Fruit fly (Drosophila melanogaster): Measurements from ENCODE around the gene Sfp96F.

The Sfp96F gene

dm6 chr3R:25811611-25812010 lies 18.4 kb downstream of the Sfp96F start, which contains the start of the genes Acam and CG17770:
Gene Acam, plus strand, starts transcription at chr3R:25811911.
Gene CG17770, plus strand, starts transcription at chr3R:25811911.
- TF ChIP-seq EcR (GFP tag; optimal IDR thresholded peaks at IDR 0.05) (no peak), Dll (optimal IDR thresholded peaks at IDR 0.05) (no peak), pan (optimal IDR thresholded peaks at IDR 0.05) (no peak)

dm6 chr3R:25810796-25811195 lies 19.2 kb downstream of the Sfp96F start, which contains the start of gene CG5024:
Gene CG5024, plus strand, starts transcription at chr3R:25811096.
- TF ChIP-seq Dll (optimal IDR thresholded peaks at IDR 0.05) (no peak), psq (optimal IDR thresholded peaks at IDR 0.05) (no peak), usp (GFP tag; optimal IDR thresholded peaks at IDR 0.05) (no peak), pan (optimal IDR thresholded peaks at IDR 0.05) (no peak), EcR (GFP tag; optimal IDR thresholded peaks at IDR 0.05) (no peak), CG8478 (optimal IDR thresholded peaks at IDR 0.05) (no peak)

dm6 chr3R:25806145-25806544 lies 23.9 kb downstream of the Sfp96F start, which contains the start of gene BG642167:
Gene BG642167, plus strand, starts transcription at chr3R:25806445.
- TF ChIP-seq Dll (optimal IDR thresholded peaks at IDR 0.05) (no peak), pan (optimal IDR thresholded peaks at IDR 0.05) (no peak), psq (optimal IDR thresholded peaks at IDR 0.05) (no peak), CG8478 (optimal IDR thresholded peaks at IDR 0.05) (no peak), usp (GFP tag; optimal IDR thresholded peaks at IDR 0.05) (no peak), EcR (GFP tag; optimal IDR thresholded peaks at IDR 0.05) (no peak)

dm6 chr3R:25791807-25792206 lies 38.2 kb downstream of the Sfp96F start:
- no peak for TF ChIP-seq psq (optimal IDR thresholded peaks at IDR 0.05)
- no peak for TF ChIP-seq Dll (optimal IDR thresholded peaks at IDR 0.05)
- TF ChIP-seq pan (optimal IDR thresholded peaks at IDR 0.05) = no peak
- TF ChIP-seq EcR (GFP tag; optimal IDR thresholded peaks at IDR 0.05) = no peak
- no peak for TF ChIP-seq usp (GFP tag; optimal IDR thresholded peaks at IDR 0.05)
- TF ChIP-seq CG8478 (optimal IDR thresholded peaks at IDR 0.05) = no peak

dm6 chr3R:25790371-25790770 lies 39.7 kb downstream of the Sfp96F start, which contains the start of gene CG31093:
Gene CG31093, minus strand, starts transcription at chr3R:25790471.
- no peak for TF ChIP-seq usp (GFP tag; optimal IDR thresholded peaks at IDR 0.05)
- TF ChIP-seq EcR (GFP tag; optimal IDR thresholded peaks at IDR 0.05) = no peak
- no peak for TF ChIP-seq psq (optimal IDR thresholded peaks at IDR 0.05)
- no peak for TF ChIP-seq CG8478 (optimal IDR thresholded peaks at IDR 0.05)
- TF ChIP-seq Dll (optimal IDR thresholded peaks at IDR 0.05) = no peak
- no peak for TF ChIP-seq pan (optimal IDR thresholded peaks at IDR 0.05)

- TF ChIP-seq psq (optimal IDR thresholded peaks at IDR 0.05) (no peak), usp (GFP tag; optimal IDR thresholded peaks at IDR 0.05) (no peak), Dll (optimal IDR thresholded peaks at IDR 0.05) (no peak), CG8478 (optimal IDR thresholded peaks at IDR 0.05) (no peak), pan (optimal IDR thresholded peaks at IDR 0.05) (no peak), EcR (GFP tag; optimal IDR thresholded peaks at IDR 0.05) (no peak)
These were observed 40.7 kb downstream of the Sfp96F start, which contains the start of gene CG31380 for dm6 chr3R:25789355-25789754. Gene CG31380, minus strand, starts transcription at chr3R:25789455.

- TF ChIP-seq EcR (GFP tag; optimal IDR thresholded peaks at IDR 0.05) (no peak), Dll (optimal IDR thresholded peaks at IDR 0.05) (no peak), pan (optimal IDR thresholded peaks at IDR 0.05) (no peak), psq (optimal IDR thresholded peaks at IDR 0.05) (no peak), usp (GFP tag; optimal IDR thresholded peaks at IDR 0.05) (no peak), CG8478 (optimal IDR thresholded peaks at IDR 0.05) (no peak)
These were observed 42.8 kb downstream of the Sfp96F start, which contains the start of gene CG4960 for dm6 chr3R:25787198-25787597. Gene CG4960, minus strand, starts transcription at chr3R:25787298.

- no peak for TF ChIP-seq psq (optimal IDR thresholded peaks at IDR 0.05)
- no peak for TF ChIP-seq EcR (GFP tag; optimal IDR thresholded peaks at IDR 0.05)
- TF ChIP-seq Dll (optimal IDR thresholded peaks at IDR 0.05) = no peak
- no peak for TF ChIP-seq usp (GFP tag; optimal IDR thresholded peaks at IDR 0.05)
- no peak for TF ChIP-seq pan (optimal IDR thresholded peaks at IDR 0.05)
- no peak for TF ChIP-seq CG8478 (optimal IDR thresholded peaks at IDR 0.05)
These were observed 47.1 kb downstream of the Sfp96F start for dm6 chr3R:25782855-25783424.

Data from whole organism.